Fruit fly (Drosophila melanogaster): ENCODE results near the gene CG6171.

CG6171 gene

DNA sequence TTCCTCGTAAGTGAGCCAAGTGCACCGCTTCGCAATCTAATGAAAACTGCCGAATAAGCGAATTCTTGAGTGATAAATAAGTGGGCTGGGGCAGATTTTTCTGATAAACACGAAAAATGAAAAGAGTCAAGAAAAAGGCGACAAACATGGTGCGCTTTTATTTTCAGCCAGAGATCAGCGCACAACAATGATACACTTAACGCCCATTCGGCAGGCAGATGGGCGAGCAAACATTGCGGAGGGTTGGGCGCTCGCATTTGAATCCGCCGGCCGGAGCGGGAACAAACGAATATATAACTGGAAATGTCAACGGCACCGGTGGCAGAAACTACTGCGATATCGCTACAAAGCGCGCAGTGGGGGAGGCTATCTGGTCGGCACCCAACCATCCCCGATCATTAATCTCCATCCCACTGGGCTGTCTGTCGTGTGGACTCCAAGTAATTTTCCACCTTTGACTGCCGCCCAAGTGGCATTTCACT is 43.4 kb upstream of the CG6171 start, which contains the start of gene CG6125 (continued):
- TF ChIP-seq dmrt99B (tag; optimal IDR thresholded peaks at IDR 0.05) (no peak), CG12236 (GFP tag; optimal IDR thresholded peaks at IDR 0.05) (no peak), Doc3 (GFP tag; IDR thresholded peaks at IDR 0.05; ENCODE audit: partially characterized antibody) (0 out of 3 replicates have a peak, but pooled peaks have one; percentile 19), dimm (GFP tag; IDR thresholded peaks at IDR 0.05) (no peak), Atf-2 (GFP tag; optimal IDR thresholded peaks at IDR 0.05) (no peak), Myb (GFP tag; optimal IDR thresholded peaks at IDR 0.05) (no peak), CG3281 (GFP tag; optimal IDR thresholded peaks at IDR 0.05) (peak; percentile 21), Taf1 (GFP tag; IDR thresholded peaks at IDR 0.05) (no peak), CG13287 (GFP tag; IDR thresholded peaks at IDR 0.05; ENCODE audit: partially characterized antibody) (no peak), btn (GFP tag; optimal IDR thresholded peaks at IDR 0.05) (no peak), CTCF (GFP tag; optimal IDR thresholded peaks at IDR 0.05) (no peak), slp2 (GFP tag; optimal IDR thresholded peaks at IDR 0.05) (no peak), CG6791 (GFP tag; IDR thresholded peaks at IDR 0.05; ENCODE audit: partially characterized antibody) (peak; percentile 14; the same call in 1 of the 3 replicates), CG17802 (tag; optimal IDR thresholded peaks at IDR 0.05) (no peak), CG14441 (GFP tag; IDR thresholded peaks at IDR 0.05) (no peak), CG9797 (GFP tag; optimal IDR thresholded peaks at IDR 0.05) (no peak), tna (GFP tag; IDR thresholded peaks at IDR 0.05; ENCODE audit: partially characterized antibody) (0 out of 2 replicates have a peak, but pooled peaks have one; percentile 45), Sry-β (GFP tag; optimal IDR thresholded peaks at IDR 0.05) (no peak)

DNA sequence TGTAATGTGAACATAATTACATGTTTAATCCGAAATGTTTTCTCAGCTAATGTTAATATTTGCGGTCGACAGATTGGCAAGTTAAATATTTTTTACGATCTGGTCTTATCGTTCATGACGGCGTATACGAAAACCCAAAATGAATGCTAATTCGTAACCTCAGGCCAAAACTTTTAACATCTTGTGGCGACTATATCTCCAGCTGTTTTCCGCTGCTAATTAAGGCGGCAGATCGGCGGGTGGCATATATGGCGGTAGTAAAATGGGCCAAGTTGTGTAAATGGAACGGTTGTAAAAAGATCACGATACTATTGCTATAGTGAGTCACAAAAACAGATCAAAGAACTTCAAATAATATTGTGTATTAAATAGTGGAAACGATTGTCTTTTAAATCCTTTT is 42.7 kb upstream of the CG6171 start:
- TF ChIP-seq CG13894 (tag; optimal IDR thresholded peaks at IDR 0.05) (peak; percentile 95), Dbx (GFP tag; IDR thresholded peaks at IDR 0.05) (no peak)

DNA sequence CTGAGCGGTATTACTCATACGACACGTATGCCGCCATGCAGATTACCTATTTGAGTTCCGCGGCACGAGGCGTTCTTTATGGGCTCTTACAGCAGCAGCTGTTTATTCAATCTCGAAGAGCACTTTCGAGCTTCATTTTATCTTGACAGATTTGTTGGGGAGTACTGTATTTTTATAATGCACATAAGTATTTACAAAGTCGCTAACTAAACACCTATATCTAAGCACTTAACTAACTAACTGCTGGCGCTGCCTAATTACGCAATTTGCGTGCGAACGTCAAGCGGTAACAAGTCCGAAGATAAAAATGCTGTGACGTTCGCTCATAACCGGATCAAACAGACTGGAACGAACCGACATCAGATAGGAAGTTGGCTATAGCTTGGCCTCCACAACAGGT is 39.0 kb upstream of the CG6171 start:
- no peak for TF ChIP-seq Dll (GFP tag; IDR thresholded peaks at IDR 0.05; ENCODE audit: partially characterized antibody)
- peak; percentile 3 for TF ChIP-seq MTF-1 (GFP tag; optimal IDR thresholded peaks at IDR 0.05; ENCODE audit: borderline replicate concordance)
- TF ChIP-seq Meics (GFP tag; optimal IDR thresholded peaks at IDR 0.05): peak; percentile 24
- peak; percentile 20 for TF ChIP-seq caup (GFP tag; optimal IDR thresholded peaks at IDR 0.05; ENCODE audit: severe bottlenecking)
- TF ChIP-seq CG10979 (tag; optimal IDR thresholded peaks at IDR 0.05): no peak
- no peak for TF ChIP-seq Hr78 (GFP tag; optimal IDR thresholded peaks at IDR 0.05)
- peak; percentile 22 for TF ChIP-seq CG5180 (GFP tag; optimal IDR thresholded peaks at IDR 0.05)
- TF ChIP-seq sim (GFP tag; IDR thresholded peaks at IDR 0.05): no peak
- TF ChIP-seq CG18599 (GFP tag; optimal IDR thresholded peaks at IDR 0.05): peak; percentile 42
- peak; percentile 7 for TF ChIP-seq scrt (GFP tag; optimal IDR thresholded peaks at IDR 0.05)
- peak; percentile 67 for TF ChIP-seq lab (GFP tag; optimal IDR thresholded peaks at IDR 0.05)
- TF ChIP-seq CG6765 (GFP tag; optimal IDR thresholded peaks at IDR 0.05): peak; percentile 39
- TF ChIP-seq HHEX (GFP tag; optimal IDR thresholded peaks at IDR 0.05): peak; percentile 22
- peak; percentile 27 for TF ChIP-seq CG15514 (GFP tag; optimal IDR thresholded peaks at IDR 0.05)
- TF ChIP-seq CG12071 (GFP tag; optimal IDR thresholded peaks at IDR 0.05): peak; percentile 26
- 0 out of 2 replicates have a peak, but pooled peaks have one; percentile 28 for TF ChIP-seq Ada2b (GFP tag; IDR thresholded peaks at IDR 0.05)
- TF ChIP-seq CG10147 (GFP tag; optimal IDR thresholded peaks at IDR 0.05): peak; percentile 16
- peak; percentile 76 for TF ChIP-seq CG13296 (GFP tag; optimal IDR thresholded peaks at IDR 0.05)
- 0 out of 2 replicates have a peak, but pooled peaks have one; percentile 37 for TF ChIP-seq CG7372 (GFP tag; IDR thresholded peaks at IDR 0.05)
- TF ChIP-seq aop (GFP tag; IDR thresholded peaks at IDR 0.05): no peak
- peak; percentile 47 for TF ChIP-seq CG6813 (GFP tag; optimal IDR thresholded peaks at IDR 0.05)
- no peak for TF ChIP-seq H15 (GFP tag; IDR thresholded peaks at IDR 0.05)
- TF ChIP-seq BtbVII (GFP tag; optimal IDR thresholded peaks at IDR 0.05): peak; percentile 61
- peak; percentile 5 for TF ChIP-seq exex (tag; optimal IDR thresholded peaks at IDR 0.05)
- peak; percentile 53 for TF ChIP-seq CG10543 (GFP tag; optimal IDR thresholded peaks at IDR 0.05)

All from whole organism, embryonic.